Worm (Caenorhabditis elegans): ENCODE data around the gene Y17G7B.20.

The Y17G7B.20 gene

ce11 chrII:12006575-12007098 lies 27.0 kb upstream of the Y17G7B.20 start, which contains the start of gene mcm-2 (continued):
- TF ChIP-seq xbp-1 (tag; optimal IDR thresholded peaks at IDR 0.05) (peak; percentile 70), Y116A8C.19 (tag; optimal IDR thresholded peaks at IDR 0.05; ENCODE audit: borderline replicate concordance) (no peak), fkh-4 (tag; optimal IDR thresholded peaks at IDR 0.05; ENCODE audit: borderline replicate concordance) (no peak), efl-1 (optimal IDR thresholded peaks at IDR 0.05) (peak; percentile 90 to 94), efl-1 (GFP tag; optimal IDR thresholded peaks at IDR 0.05 in 1 of 2) (peak; percentile 89 to 99), fkh-10 (GFP tag; optimal IDR thresholded peaks at IDR 0.05) (no peak), nhr-20 (tag; optimal IDR thresholded peaks at IDR 0.05) (peak; percentile 60), nhr-77 (tag; optimal IDR thresholded peaks at IDR 0.05) (peak; percentile 4), lin-13 (GFP tag; optimal IDR thresholded peaks at IDR 0.05) (peak; percentile 67), unc-98 (GFP tag; IDR thresholded peaks at IDR 0.05) (no peak), sptf-1 (tag; optimal IDR thresholded peaks at IDR 0.05) (no peak), mdl-1 (tag; optimal IDR thresholded peaks at IDR 0.05) (peak in 1 of 2 experiments; percentile 19), pqm-1 (tag; optimal IDR thresholded peaks at IDR 0.05) (no peak), lsy-2 (tag; optimal IDR thresholded peaks at IDR 0.05) (peak; percentile 60 to 81), nhr-47 (tag; optimal IDR thresholded peaks at IDR 0.05) (peak; percentile 76), fkh-8 (tag; optimal IDR thresholded peaks at IDR 0.05) (peak; percentile 74), nhr-71 (tag; optimal IDR thresholded peaks at IDR 0.05) (peak; percentile 80), F16B12.6 (tag; optimal IDR thresholded peaks at IDR 0.05) (peak; percentile 38), ceh-8 (GFP tag; optimal IDR thresholded peaks at IDR 0.05) (no peak), nhr-85 (tag) (peak; percentile 72), lin-39 (tag; optimal IDR thresholded peaks at IDR 0.05) (no peak), skn-1 (tag; optimal IDR thresholded peaks at IDR 0.05) (peak; percentile 59), ceh-82 (tag; optimal IDR thresholded peaks at IDR 0.05) (peak in 2 of 3 experiments; percentile 23 to 68), lin-15B (tag; optimal IDR thresholded peaks at IDR 0.05) (peak; percentile 73), grh-1 (GFP tag; IDR thresholded peaks at IDR 0.05) (peak; percentile 38; the same call in 1 of the 2 replicates), pag-3 (tag; optimal IDR thresholded peaks at IDR 0.05; ENCODE audit: borderline replicate concordance, insufficient read depth) (no peak), C16A3.4 (tag; optimal IDR thresholded peaks at IDR 0.05) (peak; percentile 56), hlh-4 (tag; optimal IDR thresholded peaks at IDR 0.05) (no peak), nhr-76 (tag; optimal IDR thresholded peaks at IDR 0.05) (no peak), mef-2 (tag; optimal IDR thresholded peaks at IDR 0.05) (no peak), zag-1 (tag; optimal IDR thresholded peaks at IDR 0.05) (no peak), rnt-1 (tag; optimal IDR thresholded peaks at IDR 0.05) (peak; percentile 65), swsn-7 (tag; optimal IDR thresholded peaks at IDR 0.05) (peak; percentile 45), lir-3 (tag; optimal IDR thresholded peaks at IDR 0.05; ENCODE audit: poor library complexity) (no peak), ces-1 (GFP tag; optimal IDR thresholded peaks at IDR 0.05) (no peak), nhr-28 (tag; optimal IDR thresholded peaks at IDR 0.05) (no peak), zip-4 (GFP tag; optimal IDR thresholded peaks at IDR 0.05) (no peak), nhr-237 (tag; optimal IDR thresholded peaks at IDR 0.05) (no peak)

- TF ChIP-seq snpc-4 (tag; optimal IDR thresholded peaks at IDR 0.05) (no peak), snu-23 (GFP tag; optimal IDR thresholded peaks at IDR 0.05) (no peak), dpl-1 (GFP tag; optimal IDR thresholded peaks at IDR 0.05) (no peak), unc-62 (GFP tag; optimal IDR thresholded peaks at IDR 0.05) (no peak), egl-13 (tag; optimal IDR thresholded peaks at IDR 0.05) (no peak), nhr-20 (tag; optimal IDR thresholded peaks at IDR 0.05) (no peak)
Measured at ce11 chrII:12005981-12006380, 26.3 kb upstream of the Y17G7B.20 start.

All from whole organism, L1 larva.